Worm (Caenorhabditis elegans) whole organism, L4 larva: ENCODE data around the gene mrps-26.

Experiments
- hlh-11 ChIP-seq: fragments of 200-800 bp; sonication (Bioruptor generic); optimal IDR thresholded peaks from 2 replicates; lab custom pipeline; 2018; ENCODE audit warnings: mild to moderate bottlenecking, missing genetic modification characterization, missing compliant biosample characterization
- nhr-76 ChIP-seq: fragments of 150-350 bp; optimal IDR thresholded peaks from 2 replicates; lab custom pipeline; 2014; ENCODE audit warnings: missing biosample characterization, missing genetic modification characterization
- snpc-4 ChIP-seq: fragments of 150-350 bp; optimal IDR thresholded peaks from 2 replicates; lab custom pipeline; 2014; ENCODE audit warnings: missing biosample characterization, missing genetic modification characterization

DNA sequence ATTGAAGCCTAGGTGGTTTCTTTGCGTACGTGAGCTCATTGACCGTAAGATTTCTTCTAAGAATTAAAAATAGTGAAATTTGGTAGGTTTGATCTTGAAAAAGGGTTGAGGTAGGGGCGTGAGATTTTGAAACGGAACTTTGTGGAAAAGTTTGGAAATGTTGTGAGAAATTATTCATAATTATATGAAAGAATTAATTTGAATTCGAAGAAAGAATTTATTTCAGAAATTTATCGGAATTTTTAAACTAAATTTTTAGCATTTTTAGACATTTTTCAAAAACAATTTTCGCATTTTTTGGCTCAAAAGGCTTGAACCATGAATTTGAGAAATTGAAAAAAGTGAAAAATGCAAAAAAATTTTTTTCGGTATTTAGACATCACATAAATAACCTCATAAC is 20.2 kb upstream of the mrps-26 start:
- no peak for TF ChIP-seq hlh-11 (tag; lab: Kevin White, UChicago)
- TF ChIP-seq nhr-76, result no peak
- TF ChIP-seq snpc-4 (tag; lab: Kevin White, UChicago), result no peak
